Worm (Caenorhabditis elegans) whole organism, L4 larva: Measurements from ENCODE around the gene C28H8.5.

Experiments used
- D1046.2 ChIP-seq: fragments of 200-800 bp; sonication (Bioruptor generic); IDR thresholded peaks from 2 replicates; pipeline ENCODE4 v1.3.6; 2022; ENCODE audit warnings: missing genetic modification characterization, missing compliant biosample characterization
- F10B5.3 ChIP-seq: sonication (generic microtip); optimal IDR thresholded peaks from 2 replicates; lab custom pipeline; 2016; ENCODE audit warnings: mild to moderate bottlenecking, missing genetic modification characterization, missing compliant biosample characterization
- F26F4.8 ChIP-seq: fragments of 200-800 bp; sonication (Bioruptor generic); conservative IDR thresholded peaks from 2 replicates; pipeline ENCODE4 v1.3.6; 2022; ENCODE audit warnings: missing genetic modification characterization, missing compliant biosample characterization
- Y75B8A.6 ChIP-seq: fragments of 200-800 bp; sonication (Bioruptor generic); IDR thresholded peaks from 2 replicates; pipeline ENCODE4 v1.3.6; 2022; ENCODE audit warnings: missing genetic modification reagents, missing genetic modification characterization, missing compliant biosample characterization
- aha-1 ChIP-seq: fragments of 150-350 bp; peaks from one replicate; lab custom pipeline; 2014; ENCODE audit warnings: missing biosample characterization, missing genetic modification characterization
- ceh-82 ChIP-seq: sonication (generic microtip); optimal IDR thresholded peaks from 2 replicates; lab custom pipeline; 2017; ENCODE audit warnings: missing biosample characterization, missing genetic modification characterization
- ces-1 ChIP-seq: fragments of 150-350 bp; sonication (generic microtip); optimal IDR thresholded peaks from 4 replicates; lab custom pipeline; 2014; ENCODE audit warnings: missing biosample characterization, missing genetic modification reagents, missing genetic modification characterization
- ctbp-1 ChIP-seq: fragments of 200-800 bp; sonication (Bioruptor generic); IDR thresholded peaks from 2 replicates; pipeline ENCODE4 v1.3.6; 2022; ENCODE audit warnings: missing genetic modification reagents, missing genetic modification characterization, missing compliant biosample characterization
- daf-12 ChIP-seq: fragments of 150-350 bp; optimal IDR thresholded peaks from 2 replicates; lab custom pipeline; 2014; ENCODE audit warnings: missing biosample characterization, missing genetic modification reagents, missing genetic modification characterization
- daf-8 ChIP-seq: fragments of 200-800 bp; sonication (Bioruptor generic); IDR thresholded peaks from 2 replicates; pipeline ENCODE4 v1.3.6; 2022; ENCODE audit warnings: missing genetic modification characterization, missing compliant biosample characterization
- hmg-1.1 ChIP-seq: fragments of 200-800 bp; sonication (Bioruptor generic); IDR thresholded peaks from 2 replicates; pipeline ENCODE4 v1.3.6; 2022; ENCODE audit warnings: missing genetic modification reagents, missing genetic modification characterization, missing compliant biosample characterization
- jun-1 ChIP-seq: fragments of 150-350 bp; optimal IDR thresholded peaks from 2 replicates; lab custom pipeline; 2014; ENCODE audit warnings: missing biosample characterization, missing genetic modification reagents, missing genetic modification characterization
- lim-7 ChIP-seq: fragments of 200-800 bp; sonication (Bioruptor generic); IDR thresholded peaks from 2 replicates; pipeline ENCODE4 v1.3.6; 2022; ENCODE audit warnings: missing genetic modification characterization, missing compliant biosample characterization
- lin-13 ChIP-seq: fragments of 150-350 bp; optimal IDR thresholded peaks from 2 replicates; lab custom pipeline; 2014; ENCODE audit warnings: missing biosample characterization, missing genetic modification reagents, missing genetic modification characterization
- lin-15B ChIP-seq: fragments of 150-350 bp; sonication (generic microtip); optimal IDR thresholded peaks from 3 replicates; lab custom pipeline; 2014; ENCODE audit warnings: missing biosample characterization, missing genetic modification characterization
- lin-39 ChIP-seq: fragments of 150-350 bp; optimal IDR thresholded peaks from 2 replicates; lab custom pipeline; 2014; ENCODE audit warnings: missing biosample characterization, missing genetic modification reagents, missing genetic modification characterization
- lir-3 ChIP-seq: sonication (generic microtip); optimal IDR thresholded peaks from 2 replicates; lab custom pipeline; 2016; ENCODE audit warnings: mild to moderate bottlenecking, missing genetic modification characterization, missing compliant biosample characterization
- lsy-2 ChIP-seq, 2 experiments: fragments of 150-350 bp in 1 of 2; sonication (generic microtip) in 1 of 2; optimal IDR thresholded peaks; 2 replicates each; lab custom pipeline; 2014 to 2017; ENCODE audit warnings: missing biosample characterization in 2 of 2, missing genetic modification characterization in 2 of 2
- madf-5 ChIP-seq, 2 experiments: fragments of 200-800 bp; sonication (Bioruptor generic); IDR thresholded peaks; 2 replicates each; pipeline ENCODE4 v1.3.6; 2022; ENCODE audit warnings: missing compliant biosample characterization in 2 of 2, missing genetic modification characterization in 2 of 2
- mdt-29 ChIP-seq: fragments of 200-800 bp; sonication (Bioruptor generic); IDR thresholded peaks from 2 replicates; pipeline ENCODE4 v1.3.6; 2022; ENCODE audit warnings: missing genetic modification reagents, missing genetic modification characterization, missing compliant biosample characterization
- mep-1 ChIP-seq: fragments of 150-350 bp; sonication (generic microtip); optimal IDR thresholded peaks from 3 replicates; lab custom pipeline; 2014; ENCODE audit warnings: missing biosample characterization, missing genetic modification characterization
- mes-2 ChIP-seq: sonication (generic microtip); optimal IDR thresholded peaks from 2 replicates; lab custom pipeline; 2016; ENCODE audit warnings: missing genotype, mild to moderate bottlenecking, missing genetic modification characterization, missing compliant biosample characterization; ENCODE audit not compliant: poor library complexity, severe bottlenecking
- nhr-10 ChIP-seq: fragments of 150-350 bp; optimal IDR thresholded peaks from 2 replicates; lab custom pipeline; 2014; ENCODE audit warnings: missing biosample characterization, missing genetic modification characterization
- nhr-11 ChIP-seq: fragments of 150-350 bp; optimal IDR thresholded peaks from 2 replicates; lab custom pipeline; 2014; ENCODE audit warnings: missing biosample characterization, missing genetic modification characterization
- nhr-237 ChIP-seq: sonication (generic microtip); optimal IDR thresholded peaks from 2 replicates; lab custom pipeline; 2017; ENCODE audit warnings: missing biosample characterization, missing genetic modification characterization
- nhr-77 ChIP-seq: fragments of 150-350 bp; optimal IDR thresholded peaks from 2 replicates; lab custom pipeline; 2014; ENCODE audit warnings: missing biosample characterization, missing genetic modification characterization
- tra-1 ChIP-seq: fragments of 200-800 bp; sonication (Bioruptor generic); IDR thresholded peaks from 2 replicates; pipeline ENCODE4 v1.3.6; 2022; ENCODE audit warnings: missing genetic modification reagents, missing genetic modification characterization, missing compliant biosample characterization
- unc-130 ChIP-seq: sonication (generic microtip); optimal IDR thresholded peaks from 2 replicates; lab custom pipeline; 2016; ENCODE audit warnings: missing genetic modification reagents, missing genetic modification characterization, missing compliant biosample characterization
- unc-39 ChIP-seq: sonication (generic microtip); optimal IDR thresholded peaks from 2 replicates; lab custom pipeline; 2017; ENCODE audit warnings: missing biosample characterization, missing genetic modification characterization
- unc-62 ChIP-seq, 3 experiments: fragments of 150-350 bp in 1 of 3; sonication (generic microtip); optimal IDR thresholded peaks in 2 of 3; peaks in 1 of 3; 1 replicate in 1 of 3; 2 replicates in 2 of 3; lab custom pipeline; 2014 to 2017; ENCODE audit warnings: missing biosample characterization in 3 of 3, missing genetic modification characterization in 3 of 3, missing genetic modification reagents in 3 of 3, missing genotype in 1 of 3
- vab-7 ChIP-seq: fragments of 200-800 bp; sonication (Bioruptor generic); IDR thresholded peaks from 2 replicates; pipeline ENCODE4 v1.3.6; 2022; ENCODE audit warnings: missing genetic modification reagents, missing genetic modification characterization, missing compliant biosample characterization
- zfp-3 ChIP-seq: fragments of 200-800 bp; sonication (Bioruptor generic); conservative IDR thresholded peaks from 2 replicates; pipeline ENCODE4 v1.3.6; 2022; ENCODE audit warnings: missing genetic modification reagents, missing genetic modification characterization, missing compliant biosample characterization
- ztf-7 ChIP-seq: fragments of 150-350 bp; optimal IDR thresholded peaks from 2 replicates; lab custom pipeline; 2014; ENCODE audit warnings: missing biosample characterization, missing genetic modification characterization

C28H8.5 gene

ce11 chrIII:5882823-5883222 is 1.3 kb upstream of the C28H8.5 start, which contains the start of gene F01F1.14:
Gene F01F1.14, minus strand, starts transcription at chrIII:5882923.
- TF ChIP-seq vab-7 (GFP tag; lab: Robert Waterston, UW): no peak
- TF ChIP-seq ztf-7: no peak
- no peak for TF ChIP-seq daf-8
- no peak for TF ChIP-seq lsy-2 (tag; optimal IDR thresholded peaks at IDR 0.05; lab: Kevin White, UChicago)
- no peak for TF ChIP-seq nhr-77 (tag; lab: Kevin White, UChicago)
- no peak for TF ChIP-seq tra-1 (GFP tag; lab: Robert Waterston, UW)
- no peak for TF ChIP-seq zfp-3 (GFP tag; lab: Robert Waterston, UW)
- no peak for TF ChIP-seq nhr-237 (tag; lab: Kevin White, UChicago)
- TF ChIP-seq mes-2: no peak
- no peak for TF ChIP-seq jun-1 (tag; lab: Kevin White, UChicago)
- no peak for TF ChIP-seq ceh-82 (tag; lab: Kevin White, UChicago)
- no peak for TF ChIP-seq lin-13
- no peak for TF ChIP-seq unc-130 (GFP tag; lab: Kevin White, UChicago)
- TF ChIP-seq mdt-29 (GFP tag; lab: Robert Waterston, UW): no peak
- TF ChIP-seq lir-3: no peak
- no peak for TF ChIP-seq ctbp-1 (GFP tag; lab: Robert Waterston, UW)

DNA sequence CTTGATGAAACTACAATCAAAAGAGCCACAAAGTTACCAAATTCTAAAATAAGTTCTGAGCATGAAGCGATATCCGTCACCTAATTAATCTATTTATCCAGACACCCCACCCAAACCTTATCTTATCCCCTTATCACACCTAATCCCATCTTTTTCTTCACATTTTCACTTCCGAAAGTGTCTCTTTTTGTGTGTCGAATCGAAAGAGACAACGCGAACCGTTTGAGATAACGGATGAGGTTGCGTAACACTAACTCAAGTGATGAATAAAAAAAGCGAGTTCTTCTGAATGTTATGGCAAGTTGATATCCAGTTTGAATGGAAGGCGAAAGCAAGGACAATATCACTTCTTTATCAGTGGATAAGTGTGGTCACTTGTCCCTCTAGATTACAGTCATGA is 590 bp upstream of the C28H8.5 start:
- TF ChIP-seq ztf-7 (no peak), nhr-10 (no peak)

DNA sequence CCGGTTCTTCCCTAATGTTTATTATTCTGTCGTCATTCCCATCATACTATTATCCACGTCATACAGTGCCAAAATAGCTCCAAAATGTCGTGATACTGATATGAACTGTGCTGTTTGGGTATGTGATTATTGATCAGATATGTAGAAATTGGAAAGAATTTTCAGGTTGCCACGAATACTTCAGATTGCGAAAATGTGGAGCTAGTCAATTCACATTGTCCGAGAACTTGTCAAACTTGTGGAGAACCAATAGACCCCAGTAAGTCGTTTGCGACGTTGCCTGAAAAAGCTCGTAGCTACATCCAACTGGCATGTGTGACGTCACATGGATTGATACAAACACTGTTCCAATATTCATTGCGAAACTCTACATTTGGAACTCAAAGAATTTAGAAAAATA is 352 bp downstream of the C28H8.5 start:
- TF ChIP-seq aha-1 (tag; lab: Kevin White, UChicago) (peak; percentile 44), Y75B8A.6 (no peak), unc-62 (GFP tag; optimal IDR thresholded peaks at IDR 0.05 in 1 of 2; lab: Kevin White, UChicago) (peak in 1 of 2 experiments; percentile 95), unc-62 (tag; optimal IDR thresholded peaks at IDR 0.05; lab: Kevin White, UChicago) (no peak)

ce11 chrIII:5886893-5887292 is 2.8 kb downstream of the C28H8.5 start, which contains the start of gene C28H8.7:
Gene C28H8.7, minus strand, starts transcription at chrIII:5886993.
- TF ChIP-seq F26F4.8 (GFP tag; lab: Robert Waterston, UW): no peak
- no peak for TF ChIP-seq lin-15B (tag; lab: Kevin White, UChicago)
- no peak for TF ChIP-seq unc-39 (tag; lab: Kevin White, UChicago)
- TF ChIP-seq D1046.2 (GFP tag; lab: Robert Waterston, UW): no peak
- TF ChIP-seq nhr-11 (tag; lab: Kevin White, UChicago): no peak
- no peak for TF ChIP-seq jun-1 (tag; lab: Kevin White, UChicago)
- no peak for TF ChIP-seq mep-1 (tag; lab: Kevin White, UChicago)
- no peak for TF ChIP-seq mdt-29 (GFP tag; lab: Robert Waterston, UW)
- TF ChIP-seq lin-39 (tag; lab: Kevin White, UChicago): no peak

DNA sequence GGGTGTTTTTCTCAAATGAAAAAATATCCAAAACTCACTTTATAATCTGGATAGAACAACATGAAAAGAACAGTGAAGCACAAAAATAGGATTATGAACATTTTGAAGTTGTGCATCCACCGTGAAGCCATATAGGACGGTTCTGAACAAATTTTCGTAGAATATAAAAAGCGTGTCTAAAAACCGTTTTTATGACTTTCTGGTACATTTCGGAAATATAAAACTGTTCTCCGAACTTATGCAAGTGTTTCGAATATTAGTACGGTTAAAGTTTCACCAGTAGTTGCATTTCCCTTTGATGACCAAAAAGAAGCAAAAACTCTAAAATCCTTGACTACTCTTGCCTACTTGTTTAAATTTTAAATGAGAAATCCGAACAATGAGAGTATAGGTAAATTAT is 4.6 kb downstream of the C28H8.5 start, which contains the start of gene C28H8.8:
C28H8.8 (minus strand) TSS at position 101 of the 400 bp plus-strand sequence.
- TF ChIP-seq mep-1 (tag; lab: Kevin White, UChicago) (no peak), hmg-1.1 (GFP tag; lab: Robert Waterston, UW) (no peak), madf-5 (GFP tag; IDR thresholded peaks at IDR 0.05; lab: Robert Waterston, UW) (no peak), daf-12 (tag; lab: Kevin White, UChicago) (no peak), F10B5.3 (tag; lab: Kevin White, UChicago) (no peak), lim-7 (no peak), mdt-29 (GFP tag; lab: Robert Waterston, UW) (no peak), ces-1 (GFP tag; lab: Kevin White, UChicago) (no peak)
